Worm (Caenorhabditis elegans) whole organism, young adult: ENCODE data around the gene syf-3.

Source experiments
- Y56A3A.18 ChIP-seq: fragments of 200-800 bp; sonication (Bioruptor generic); IDR thresholded peaks from 2 replicates; pipeline ENCODE4 v1.3.6; 2022; ENCODE audit warnings: missing genetic modification reagents, missing genetic modification characterization, missing compliant biosample characterization
- bed-2 ChIP-seq: fragments of 200-800 bp; sonication (Bioruptor generic); IDR thresholded peaks from 2 replicates; pipeline ENCODE4 v1.3.6; 2022; ENCODE audit warnings: missing genetic modification reagents, missing genetic modification characterization, missing compliant biosample characterization
- hlh-12 ChIP-seq: sonication (generic microtip); optimal IDR thresholded peaks from 2 replicates; lab custom pipeline; 2016; ENCODE audit warnings: missing genetic modification characterization, missing compliant biosample characterization
- hmg-1.2 ChIP-seq: fragments of 200-800 bp; sonication (Bioruptor generic); IDR thresholded peaks from 2 replicates; pipeline ENCODE4 v1.3.6; 2022; ENCODE audit warnings: missing genetic modification reagents, missing genetic modification characterization, missing compliant biosample characterization
- hrde-1 ChIP-seq: sonication (generic microtip); optimal IDR thresholded peaks from 2 replicates; lab custom pipeline; 2016; ENCODE audit warnings: missing genetic modification characterization, mild to moderate bottlenecking, missing compliant biosample characterization, moderate library complexity, missing genotype, missing genetic modification reagents, borderline replicate concordance
- lin-40 ChIP-seq: sonication (generic microtip); optimal IDR thresholded peaks from 2 replicates; lab custom pipeline; 2016; ENCODE audit warnings: missing genetic modification characterization, mild to moderate bottlenecking, missing compliant biosample characterization, missing genotype, missing genetic modification reagents
- mcd-1 ChIP-seq: fragments of 200-800 bp; sonication (Bioruptor generic); IDR thresholded peaks from 2 replicates; pipeline ENCODE4 v1.3.6; 2022; ENCODE audit warnings: missing genetic modification reagents, missing genetic modification characterization, missing compliant biosample characterization
- mel-28 ChIP-seq: sonication (generic microtip); optimal IDR thresholded peaks from 2 replicates; lab custom pipeline; 2016; ENCODE audit warnings: borderline replicate concordance, mild to moderate bottlenecking, missing genetic modification characterization, missing compliant biosample characterization
- nhr-90 ChIP-seq: sonication (generic microtip); optimal IDR thresholded peaks from 2 replicates; lab custom pipeline; 2016; ENCODE audit warnings: missing genotype, mild to moderate bottlenecking, missing genetic modification characterization, missing compliant biosample characterization
- snpc-1.1 ChIP-seq: sonication (generic microtip); optimal IDR thresholded peaks from 2 replicates; lab custom pipeline; 2017; ENCODE audit warnings: missing genetic modification characterization, mild to moderate bottlenecking, missing compliant biosample characterization, antibody characterized with exemption, moderate library complexity, missing genotype, missing genetic modification reagents; ENCODE audit not compliant: insufficient read depth
- snpc-1.3 ChIP-seq: sonication (generic microtip); optimal IDR thresholded peaks from 2 replicates; lab custom pipeline; 2017; ENCODE audit warnings: missing genetic modification characterization, mild to moderate bottlenecking, missing compliant biosample characterization, antibody characterized with exemption, moderate library complexity, missing genotype, missing genetic modification reagents; ENCODE audit not compliant: insufficient read depth
- tlf-1 ChIP-seq: fragments of 200-800 bp; sonication (Bioruptor generic); optimal IDR thresholded peaks from 2 replicates; lab custom pipeline; 2018; ENCODE audit warnings: mild to moderate bottlenecking, missing genetic modification characterization, missing compliant biosample characterization
- xnd-1 ChIP-seq: sonication (generic microtip); optimal IDR thresholded peaks from 2 replicates; lab custom pipeline; 2016; ENCODE audit warnings: missing genotype, missing genetic modification reagents, missing genetic modification characterization, missing compliant biosample characterization
- ztf-18 ChIP-seq: sonication (generic microtip); optimal IDR thresholded peaks from 2 replicates; lab custom pipeline; 2016; ENCODE audit warnings: missing genotype, mild to moderate bottlenecking, missing genetic modification characterization, missing compliant biosample characterization

DNA sequence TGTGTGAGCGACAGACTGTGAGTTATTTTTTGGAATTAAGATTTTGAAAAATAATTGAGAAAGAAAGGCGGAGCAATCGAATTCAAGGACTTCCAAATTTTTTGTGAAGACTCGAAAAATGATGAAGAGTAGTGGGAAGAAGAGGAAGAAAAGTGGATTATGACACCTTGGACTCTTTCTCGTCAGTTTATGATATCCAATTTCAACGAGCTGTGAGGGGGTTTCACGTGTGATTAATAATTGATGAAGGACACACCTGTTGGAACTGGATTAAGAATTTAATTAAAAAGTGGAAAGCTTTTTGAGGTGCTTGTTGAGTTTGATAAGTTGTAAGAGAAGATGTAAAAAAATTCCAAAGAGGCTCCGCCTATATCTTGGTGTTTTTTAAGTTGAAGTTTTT lies 50.6 kb downstream of the syf-3 start, which contains the start of gene fut-8:
- TF ChIP-seq nhr-90, result no peak
- TF ChIP-seq mel-28 (tag; lab: Kevin White, UChicago), result no peak
- no peak for TF ChIP-seq snpc-1.3 (tag; lab: Kevin White, UChicago)
- no peak for TF ChIP-seq xnd-1 (tag; lab: Kevin White, UChicago)
- TF ChIP-seq lin-40 (tag; lab: Kevin White, UChicago), result no peak
- TF ChIP-seq mcd-1 (GFP tag; lab: Robert Waterston, UW), result no peak
- TF ChIP-seq ztf-18, result no peak
- no peak for TF ChIP-seq hrde-1 (tag; lab: Kevin White, UChicago)
- TF ChIP-seq hmg-1.2, result no peak
- TF ChIP-seq tlf-1 (GFP tag; lab: Kevin White, UChicago), result no peak
- no peak for TF ChIP-seq hlh-12
- no peak for TF ChIP-seq Y56A3A.18 (GFP tag; lab: Robert Waterston, UW)
- no peak for TF ChIP-seq bed-2 (GFP tag; lab: Robert Waterston, UW)
- TF ChIP-seq snpc-1.1 (tag; lab: Kevin White, UChicago), result no peak
